Worm (Caenorhabditis elegans) whole organism, late embryonic: ENCODE measurements around the gene lgc-17.

Experiments
- Y22D7AL.16 ChIP-seq: sonication (generic microtip); optimal IDR thresholded peaks from 2 replicates; lab custom pipeline; 2016; ENCODE audit warnings: missing genetic modification characterization, missing compliant biosample characterization
- ama-1 ChIP-seq: fragments of 150-350 bp; optimal IDR thresholded peaks from 2 replicates; lab custom pipeline; 2014
- ceh-14 ChIP-seq: sonication (generic microtip); optimal IDR thresholded peaks from 2 replicates; lab custom pipeline; 2016; ENCODE audit warnings: missing genotype, missing genetic modification characterization, missing compliant biosample characterization
- ceh-24 ChIP-seq: sonication (generic microtip); optimal IDR thresholded peaks from 2 replicates; lab custom pipeline; 2016; ENCODE audit warnings: mild to moderate bottlenecking, missing genetic modification characterization, missing compliant biosample characterization
- elt-2 ChIP-seq: sonication (generic microtip); optimal IDR thresholded peaks from 2 replicates; lab custom pipeline; 2016; ENCODE audit warnings: missing genetic modification reagents, missing genetic modification characterization, missing compliant biosample characterization
- fax-1 ChIP-seq: sonication (generic microtip); optimal IDR thresholded peaks from 2 replicates; lab custom pipeline; 2016; ENCODE audit warnings: missing genotype, missing genetic modification characterization, missing compliant biosample characterization
- fkh-10 ChIP-seq: fragments of 150-350 bp; optimal IDR thresholded peaks from 2 replicates; lab custom pipeline; 2014; ENCODE audit warnings: missing biosample characterization, missing genetic modification reagents, missing genetic modification characterization
- hlh-13 ChIP-seq: fragments of 200-800 bp; sonication (Bioruptor generic); optimal IDR thresholded peaks from 2 replicates; lab custom pipeline; 2018; ENCODE audit warnings: mild to moderate bottlenecking, missing genetic modification characterization, missing compliant biosample characterization
- hlh-30 ChIP-seq: sonication (generic microtip); optimal IDR thresholded peaks from 2 replicates; lab custom pipeline; 2017; ENCODE audit warnings: antibody characterized with exemption, missing genetic modification characterization, missing compliant biosample characterization; ENCODE audit not compliant: insufficient read depth
- lin-11 ChIP-seq: fragments of 200-800 bp; sonication (Bioruptor generic); optimal IDR thresholded peaks from 2 replicates; lab custom pipeline; 2018; ENCODE audit warnings: mild to moderate bottlenecking, missing genetic modification characterization, missing compliant biosample characterization
- pha-2 ChIP-seq: sonication (generic microtip); optimal IDR thresholded peaks from 2 replicates; lab custom pipeline; 2017; ENCODE audit warnings: mild to moderate bottlenecking, missing genetic modification characterization, missing compliant biosample characterization
- pqm-1 ChIP-seq: sonication (generic microtip); optimal IDR thresholded peaks from 2 replicates; lab custom pipeline; 2016; ENCODE audit warnings: missing genetic modification characterization, missing compliant biosample characterization
- sox-2 ChIP-seq: fragments of 200-800 bp; sonication (Bioruptor generic); IDR thresholded peaks from 2 replicates; pipeline ENCODE4 v1.3.6; 2022; ENCODE audit warnings: missing genetic modification reagents, missing genetic modification characterization, missing compliant biosample characterization

DNA sequence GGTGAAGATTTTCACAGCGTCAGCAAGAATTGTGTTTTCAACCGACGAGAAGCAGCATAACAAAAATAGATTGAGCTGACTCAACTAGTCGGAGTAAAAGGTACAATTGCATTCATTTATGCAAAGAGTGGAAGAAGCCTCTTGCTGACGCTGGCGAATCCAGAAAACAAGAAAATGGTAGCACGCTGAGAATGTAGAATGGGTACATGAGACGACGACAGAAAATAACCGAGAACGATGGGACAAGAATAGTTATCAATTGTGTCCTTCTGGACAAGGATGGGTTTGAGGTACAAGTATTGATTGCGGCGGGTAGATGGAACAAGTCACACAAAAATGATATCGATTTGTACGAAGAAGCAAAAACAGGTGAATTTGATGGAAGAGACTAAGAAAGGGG, 48.0 kb downstream of the lgc-17 start:
- no peak for TF ChIP-seq elt-2 (tag; lab: Kevin White, UChicago)
- TF ChIP-seq lin-11, result no peak
- no peak for TF ChIP-seq fkh-10
- TF ChIP-seq ceh-24 (tag; lab: Kevin White, UChicago), result no peak
- no peak for TF ChIP-seq hlh-13 (GFP tag; lab: Kevin White, UChicago)
- TF ChIP-seq hlh-30 (tag; lab: Kevin White, UChicago), result no peak
- no peak for TF ChIP-seq ceh-14 (tag; lab: Kevin White, UChicago)
- no peak for TF ChIP-seq fax-1 (tag; lab: Kevin White, UChicago)
- TF ChIP-seq pha-2 (tag; lab: Kevin White, UChicago), result no peak
- TF ChIP-seq ama-1 (lab: Kevin White, UChicago), result peak; percentile 61
- no peak for TF ChIP-seq pqm-1 (tag; lab: Kevin White, UChicago)
- TF ChIP-seq Y22D7AL.16 (tag; lab: Kevin White, UChicago), result no peak
- TF ChIP-seq sox-2, result no peak
